Fruit fly (Drosophila melanogaster): ENCODE measurements around the gene cm.
A peak's percentile ranks its signal among the peaks of the same experiment; 100 is the strongest.

Gene cm

DNA sequence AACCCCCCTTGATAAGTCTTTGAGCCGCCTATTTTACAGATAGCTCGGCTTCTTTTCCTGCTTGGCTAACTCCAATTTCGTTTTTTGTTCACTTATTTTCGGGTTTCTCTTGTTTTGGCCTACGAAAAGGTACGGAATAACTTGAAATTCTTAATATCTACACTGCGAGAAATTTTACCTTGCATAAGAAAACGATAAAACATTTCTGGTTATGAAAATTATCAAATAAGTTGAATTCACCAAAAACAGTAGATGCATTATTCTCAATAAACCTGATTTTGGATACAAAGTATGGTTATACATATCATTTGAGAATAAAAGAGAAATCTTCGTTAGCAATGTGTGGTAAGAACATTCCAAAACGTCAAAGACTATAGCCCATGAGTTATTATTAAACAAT lies 28.9 kb downstream of the cm start (continued):
- TF ChIP-seq gsb-n (tag; optimal IDR thresholded peaks at IDR 0.05) (peak; percentile 30), CG2678 (tag; optimal IDR thresholded peaks at IDR 0.05) (peak; percentile 58), ci (GFP tag; IDR thresholded peaks at IDR 0.05) (0 out of 3 replicates have a peak, but pooled peaks have one; percentile 11), vnd (GFP tag; IDR thresholded peaks at IDR 0.05; ENCODE audit: partially characterized antibody) (no peak), wor (GFP tag; IDR thresholded peaks at IDR 0.05) (no peak), bowl (GFP tag; IDR thresholded peaks at IDR 0.05) (no peak), hkb (optimal IDR thresholded peaks at IDR 0.05) (no peak), hkb (GFP tag; IDR thresholded peaks at IDR 0.05) (no peak), CG8944 (GFP tag; optimal IDR thresholded peaks at IDR 0.05) (no peak), Scr (GFP tag; IDR thresholded peaks at IDR 0.05; ENCODE audit: partially characterized antibody) (no peak), ap (GFP tag; IDR thresholded peaks at IDR 0.05) (peak; percentile 27; the same call in 1 of the 2 replicates), CG14965 (GFP tag; optimal IDR thresholded peaks at IDR 0.05; ENCODE audit: borderline replicate concordance) (no peak), CG3407 (GFP tag; optimal IDR thresholded peaks at IDR 0.05) (no peak), CG1603 (tag; optimal IDR thresholded peaks at IDR 0.05) (peak; percentile 52), lmd (GFP tag; IDR thresholded peaks at IDR 0.05) (no peak), nerfin-2 (GFP tag; IDR thresholded peaks at IDR 0.05; ENCODE audit: partially characterized antibody) (no peak), fu2 (GFP tag; optimal IDR thresholded peaks at IDR 0.05) (no peak), Blimp-1 (GFP tag; optimal IDR thresholded peaks at IDR 0.05) (peak; percentile 56), B-H2 (GFP tag; optimal IDR thresholded peaks at IDR 0.05) (no peak), dm (GFP tag; optimal IDR thresholded peaks at IDR 0.05) (no peak), sens (GFP tag) (peak; percentile 75), Eip74EF (GFP tag; optimal IDR thresholded peaks at IDR 0.05) (no peak), CG12659 (GFP tag; optimal IDR thresholded peaks at IDR 0.05) (peak; percentile 16), Doc2 (GFP tag; IDR thresholded peaks at IDR 0.05) (no peak), CG9437 (GFP tag; optimal IDR thresholded peaks at IDR 0.05) (peak; percentile 1), Xrp1 (GFP tag; IDR thresholded peaks at IDR 0.05) (peak; percentile 60), slp2 (GFP tag; optimal IDR thresholded peaks at IDR 0.05) (no peak), Meics (GFP tag; optimal IDR thresholded peaks at IDR 0.05) (peak; percentile 38), CG9727 (GFP tag; optimal IDR thresholded peaks at IDR 0.05) (peak; percentile 25), Mrtf (GFP tag; IDR thresholded peaks at IDR 0.05) (no peak), CG7357 (GFP tag; IDR thresholded peaks at IDR 0.05) (no peak), cas (GFP tag; IDR thresholded peaks at IDR 0.05) (no peak), CG10543 (GFP tag; optimal IDR thresholded peaks at IDR 0.05) (no peak), hb (GFP tag; IDR thresholded peaks at IDR 0.05; ENCODE audit: partially characterized antibody) (no peak), Lpt (GFP tag; optimal IDR thresholded peaks at IDR 0.05) (no peak), Antp (GFP tag; optimal IDR thresholded peaks at IDR 0.05) (no peak), CG16813 (GFP tag; IDR thresholded peaks at IDR 0.05; ENCODE audit: partially characterized antibody) (no peak), CG6175 (GFP tag; IDR thresholded peaks at IDR 0.05) (no peak), eve (GFP tag; optimal IDR thresholded peaks at IDR 0.05) (peak in 1 of 2 experiments; percentile 59), Asciz (GFP tag; optimal IDR thresholded peaks at IDR 0.05) (peak; percentile 29), sc (optimal IDR thresholded peaks at IDR 0.05) (no peak), sc (GFP tag; optimal IDR thresholded peaks at IDR 0.05) (no peak), fd102C (GFP tag; optimal IDR thresholded peaks at IDR 0.05) (no peak), CG10462 (GFP tag; optimal IDR thresholded peaks at IDR 0.05) (no peak), chinmo (GFP tag; IDR thresholded peaks at IDR 0.05; ENCODE audit: partially characterized antibody) (no peak), CG10565 (GFP tag; optimal IDR thresholded peaks at IDR 0.05) (no peak), wdn (GFP tag; IDR thresholded peaks at IDR 0.05) (no peak), Gsc (GFP tag; IDR thresholded peaks at IDR 0.05) (no peak), CG11504 (tag; optimal IDR thresholded peaks at IDR 0.05) (peak; percentile 58), CG16779 (GFP tag; IDR thresholded peaks at IDR 0.05) (no peak), CG17359 (tag; optimal IDR thresholded peaks at IDR 0.05) (peak; percentile 37), Ptx1 (GFP tag; IDR thresholded peaks at IDR 0.05) (no peak), CTCF (GFP tag; optimal IDR thresholded peaks at IDR 0.05) (no peak)
